Worm (Caenorhabditis elegans): ENCODE data around the gene herd-1.

The herd-1 gene

DNA sequence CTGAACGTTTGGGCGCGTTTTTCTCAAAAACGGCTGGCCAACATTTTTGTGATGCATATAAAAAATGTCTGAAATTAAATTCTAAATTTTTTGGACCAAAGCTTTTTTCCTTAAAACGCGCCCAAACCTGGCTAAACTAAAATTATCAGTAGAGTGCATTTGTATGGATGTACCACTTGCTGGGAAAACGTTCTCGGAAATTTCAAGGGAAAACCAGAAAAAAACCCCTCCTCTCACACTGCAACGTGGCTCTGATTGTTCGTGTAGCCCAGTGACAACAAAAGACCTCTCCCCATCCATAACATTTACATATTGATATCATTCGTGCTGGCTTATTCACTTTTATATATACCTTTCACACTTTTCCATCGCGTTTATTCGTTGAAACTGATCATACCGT, 27.5 kb upstream of the herd-1 start, which contains the start of gene Y49E10.29:
Gene Y49E10.29, plus strand, starts transcription at position 301 of the 400 bp plus-strand sequence.
- no peak for TF ChIP-seq hmg-4 (GFP tag; optimal IDR thresholded peaks at IDR 0.05)

DNA sequence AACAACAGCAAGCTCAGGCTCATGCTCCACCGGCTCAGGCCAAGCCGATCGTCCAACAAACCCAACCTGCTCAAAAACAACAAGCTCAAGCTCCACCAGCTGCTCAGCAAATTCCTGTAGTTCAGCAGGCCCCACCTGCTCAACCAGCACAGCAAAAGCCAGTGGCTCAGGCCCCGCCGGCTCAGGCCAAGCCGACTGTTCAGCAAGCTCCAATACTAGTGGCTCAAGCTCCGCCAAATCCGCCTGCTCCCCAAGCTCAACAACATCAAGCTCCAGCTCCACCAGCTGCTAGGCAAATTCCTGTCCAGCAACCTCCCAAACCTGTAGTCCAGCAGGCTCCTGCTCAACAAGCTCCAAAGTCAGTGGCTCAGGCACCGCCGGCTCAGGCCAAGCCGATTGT, 26.5 kb upstream of the herd-1 start:
- no peak for TF ChIP-seq flt-1 (GFP tag; IDR thresholded peaks at IDR 0.05)
- TF ChIP-seq tbx-11 (GFP tag; IDR thresholded peaks at IDR 0.05): no peak

DNA sequence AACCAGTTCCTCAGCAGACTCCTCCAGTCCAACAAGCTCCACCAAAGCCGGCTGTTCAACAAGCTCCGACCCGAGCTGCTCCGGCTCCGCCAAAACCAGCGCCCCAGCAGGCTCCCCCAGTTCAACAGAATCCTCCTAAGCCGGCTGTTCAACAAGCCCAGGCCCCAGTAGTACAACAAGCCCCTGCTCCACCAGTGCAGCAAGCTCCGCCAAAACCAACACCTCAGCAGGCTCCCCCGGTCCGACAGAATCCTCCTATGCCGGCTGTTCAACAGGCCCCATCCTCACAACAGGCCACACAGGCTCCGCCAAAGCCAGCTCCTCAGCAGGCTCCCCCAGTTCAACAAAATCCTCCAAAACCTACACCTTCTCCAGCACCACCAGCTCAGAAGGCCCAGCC, 25.7 kb upstream of the herd-1 start:
- TF ChIP-seq hmbx-1 (tag; optimal IDR thresholded peaks at IDR 0.05) (no peak), aly-1 (tag; optimal IDR thresholded peaks at IDR 0.05) (peak; percentile 15)

DNA sequence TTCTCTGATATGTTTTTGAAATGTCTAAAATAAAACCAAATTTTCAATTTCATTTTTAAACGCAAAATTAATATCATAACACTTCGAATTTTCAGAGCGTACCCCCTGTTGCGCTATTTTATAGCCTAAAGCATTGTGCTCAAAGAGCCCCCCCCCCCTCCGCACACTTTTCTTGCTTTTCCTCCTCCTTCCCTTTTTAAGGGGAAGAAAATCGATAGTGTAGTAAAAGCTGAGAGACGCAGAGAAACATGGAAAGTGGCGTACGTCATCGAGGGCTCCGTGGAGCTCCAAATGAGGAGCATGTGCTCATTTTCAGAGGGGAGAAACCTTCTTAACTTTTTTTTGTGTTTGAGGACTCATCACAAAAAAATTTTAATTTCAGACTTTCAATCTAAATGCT, 23.8 kb upstream of the herd-1 start, which contains the start of gene cccp-1:
Gene cccp-1, plus strand, starts transcription at position 377 of the 400 bp plus-strand sequence.
- no peak for TF ChIP-seq tbx-37 (GFP tag; conservative IDR thresholded peaks at IDR 0.05)
- TF ChIP-seq ama-1 (optimal IDR thresholded peaks at IDR 0.05): no peak
- no peak for TF ChIP-seq B0310.2 (tag; optimal IDR thresholded peaks at IDR 0.05)
- no peak for TF ChIP-seq ceh-36 (tag; optimal IDR thresholded peaks at IDR 0.05)
- TF ChIP-seq hmbx-1 (tag; optimal IDR thresholded peaks at IDR 0.05): no peak
- TF ChIP-seq tbx-11 (GFP tag; IDR thresholded peaks at IDR 0.05): no peak
- no peak for TF ChIP-seq pes-1 (GFP tag; IDR thresholded peaks at IDR 0.05)
- no peak for TF ChIP-seq sea-1 (GFP tag; conservative IDR thresholded peaks at IDR 0.05)
- no peak for TF ChIP-seq scrt-1 (GFP tag; IDR thresholded peaks at IDR 0.05)
- TF ChIP-seq ceh-13 (GFP tag; optimal IDR thresholded peaks at IDR 0.05): no peak
- TF ChIP-seq hmg-4 (GFP tag; optimal IDR thresholded peaks at IDR 0.05): no peak
- TF ChIP-seq F13C5.2 (tag; optimal IDR thresholded peaks at IDR 0.05): no peak
- TF ChIP-seq hnd-1 (tag; optimal IDR thresholded peaks at IDR 0.05): no peak
- no peak for TF ChIP-seq aly-1 (tag; optimal IDR thresholded peaks at IDR 0.05)
- TF ChIP-seq ets-7 (tag; optimal IDR thresholded peaks at IDR 0.05): no peak
- no peak for TF ChIP-seq tra-4 (tag; optimal IDR thresholded peaks at IDR 0.05)
- no peak for TF ChIP-seq flt-1 (GFP tag; IDR thresholded peaks at IDR 0.05)

DNA sequence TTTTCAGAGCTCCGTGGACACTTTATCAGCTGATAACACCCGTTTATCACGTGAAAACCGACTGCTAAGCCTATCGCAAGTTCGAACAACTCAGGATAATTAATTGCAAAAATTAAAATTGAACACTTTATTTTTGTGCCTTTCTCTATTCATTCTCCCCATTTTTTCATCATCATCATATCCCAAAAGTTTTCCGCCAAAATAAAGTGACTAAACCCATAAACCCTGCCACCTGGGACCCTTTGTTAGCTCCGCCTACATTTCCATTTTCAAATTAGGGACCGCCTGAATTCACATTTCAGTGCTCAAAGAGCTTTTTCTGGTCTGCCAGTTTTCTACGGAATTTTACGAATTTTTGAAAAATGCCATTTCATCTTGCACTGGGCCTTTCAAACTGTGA, 11.9 kb upstream of the herd-1 start, which contains the start of gene arrd-16:
Gene arrd-16, plus strand, starts transcription at position 301 of the 400 bp plus-strand sequence.
- TF ChIP-seq hnd-1 (tag; optimal IDR thresholded peaks at IDR 0.05) (no peak), aly-1 (tag; optimal IDR thresholded peaks at IDR 0.05) (no peak)

ce11 chrIII:12491984-12492383, 4.4 kb upstream of the herd-1 start, which contains the start of gene Y49E10.25:
Gene Y49E10.25 (minus strand): TSS chrIII:12492084.
- TF ChIP-seq tra-4 (tag; optimal IDR thresholded peaks at IDR 0.05) (no peak), sea-1 (GFP tag; conservative IDR thresholded peaks at IDR 0.05) (no peak), ceh-13 (GFP tag; optimal IDR thresholded peaks at IDR 0.05) (no peak), ama-1 (optimal IDR thresholded peaks at IDR 0.05) (no peak)

DNA sequence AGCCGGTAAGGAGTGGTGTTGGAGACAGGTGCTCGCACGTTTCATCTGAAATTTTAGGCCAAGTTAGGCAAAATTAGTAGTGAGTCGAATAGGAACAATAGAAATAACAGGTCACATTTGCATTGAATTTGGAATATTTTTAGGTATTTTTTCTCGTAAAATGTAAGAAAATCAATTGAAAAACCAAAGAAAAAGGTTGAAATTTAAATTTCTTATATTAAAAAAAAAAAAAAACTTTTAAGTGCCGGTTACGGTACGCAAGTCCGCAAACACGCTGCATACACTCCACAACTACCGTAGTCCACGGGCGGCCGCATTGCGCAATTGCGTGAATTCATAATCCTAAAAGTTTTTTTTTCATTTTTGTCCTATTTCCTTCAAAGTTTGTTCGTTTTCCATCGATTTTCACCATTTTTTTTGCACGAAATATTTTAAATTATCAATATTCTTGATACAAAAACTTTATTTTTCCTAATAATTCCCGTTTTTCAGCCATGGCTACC, 693 bp upstream of the herd-1 start, which contains the start of the genes Y111B2A.1 and Y111B2A.2:
Gene Y111B2A.1, minus strand, starts transcription at position 51 of the 503 bp plus-strand sequence.
Gene Y111B2A.2, plus strand, starts transcription at position 493 of the 503 bp plus-strand sequence.
- no peak for TF ChIP-seq pes-1 (GFP tag; IDR thresholded peaks at IDR 0.05)
- TF ChIP-seq scrt-1 (GFP tag; IDR thresholded peaks at IDR 0.05): no peak

DNA sequence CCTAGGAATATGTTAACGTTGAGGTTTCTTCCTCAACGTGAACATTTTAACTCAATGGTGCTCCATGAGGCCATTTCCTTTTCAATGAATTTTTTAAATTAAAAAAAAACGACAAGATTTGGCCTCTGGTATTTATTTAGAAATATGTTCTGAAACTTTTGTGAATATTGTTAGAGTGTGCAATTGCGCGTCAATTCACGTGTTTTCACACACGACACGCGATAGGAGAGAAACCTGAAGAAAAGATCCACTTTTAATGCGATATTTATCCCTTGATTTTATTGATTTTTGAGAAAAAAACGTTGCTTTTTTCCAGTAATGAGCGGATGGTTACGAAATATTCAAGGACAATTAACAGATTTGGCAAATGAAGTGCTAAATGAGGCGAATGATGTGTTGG, 2.9 kb downstream of the herd-1 start, which contains the start of gene sql-1:
Gene sql-1, plus strand, starts transcription at position 313 of the 400 bp plus-strand sequence.
- no peak for TF ChIP-seq hmg-4 (GFP tag; optimal IDR thresholded peaks at IDR 0.05)
- TF ChIP-seq ceh-13 (GFP tag; optimal IDR thresholded peaks at IDR 0.05): no peak
- no peak for TF ChIP-seq pes-1 (GFP tag; IDR thresholded peaks at IDR 0.05)
- no peak for TF ChIP-seq hnd-1 (tag; optimal IDR thresholded peaks at IDR 0.05)

DNA sequence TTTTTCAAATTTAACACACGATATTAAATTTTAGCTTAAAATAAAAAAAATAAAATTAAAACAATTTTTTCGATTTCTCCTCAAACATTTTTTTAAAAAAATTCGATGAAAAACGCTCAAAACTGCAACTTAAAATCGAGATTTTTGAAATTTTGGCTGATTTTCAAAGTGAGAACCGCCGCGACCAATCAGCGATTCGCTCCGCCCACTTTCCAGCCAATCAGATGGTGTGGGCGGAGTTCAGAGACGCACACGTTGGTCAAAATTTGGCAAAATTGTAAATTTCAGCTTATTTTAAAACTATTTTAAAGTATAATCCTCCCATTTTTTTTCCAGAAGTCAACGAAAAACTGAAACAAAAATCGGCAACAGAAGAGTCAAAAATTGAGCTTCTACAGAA, 14.2 kb downstream of the herd-1 start:
- TF ChIP-seq sea-1 (GFP tag; conservative IDR thresholded peaks at IDR 0.05): no peak
- no peak for TF ChIP-seq aly-1 (tag; optimal IDR thresholded peaks at IDR 0.05)
- no peak for TF ChIP-seq hnd-1 (tag; optimal IDR thresholded peaks at IDR 0.05)
- no peak for TF ChIP-seq ceh-36 (tag; optimal IDR thresholded peaks at IDR 0.05)
- TF ChIP-seq tbx-37 (GFP tag; conservative IDR thresholded peaks at IDR 0.05): no peak
- no peak for TF ChIP-seq hmg-4 (GFP tag; optimal IDR thresholded peaks at IDR 0.05)
- no peak for TF ChIP-seq tbx-11 (GFP tag; IDR thresholded peaks at IDR 0.05)
- no peak for TF ChIP-seq F13C5.2 (tag; optimal IDR thresholded peaks at IDR 0.05)
- TF ChIP-seq ama-1 (optimal IDR thresholded peaks at IDR 0.05): no peak
- TF ChIP-seq scrt-1 (GFP tag; IDR thresholded peaks at IDR 0.05): no peak
- no peak for TF ChIP-seq B0310.2 (tag; optimal IDR thresholded peaks at IDR 0.05)
- TF ChIP-seq flt-1 (GFP tag; IDR thresholded peaks at IDR 0.05): no peak
- no peak for TF ChIP-seq ets-7 (tag; optimal IDR thresholded peaks at IDR 0.05)
- no peak for TF ChIP-seq hmbx-1 (tag; optimal IDR thresholded peaks at IDR 0.05)
- no peak for TF ChIP-seq pes-1 (GFP tag; IDR thresholded peaks at IDR 0.05)
- no peak for TF ChIP-seq ceh-13 (GFP tag; optimal IDR thresholded peaks at IDR 0.05)
- no peak for TF ChIP-seq tra-4 (tag; optimal IDR thresholded peaks at IDR 0.05)

ce11 chrIII:12517674-12518073, 21.3 kb downstream of the herd-1 start:
- TF ChIP-seq sea-1 (GFP tag; conservative IDR thresholded peaks at IDR 0.05): no peak
- no peak for TF ChIP-seq scrt-1 (GFP tag; IDR thresholded peaks at IDR 0.05)
- TF ChIP-seq ceh-36 (tag; optimal IDR thresholded peaks at IDR 0.05): no peak
- no peak for TF ChIP-seq ama-1 (optimal IDR thresholded peaks at IDR 0.05)
- no peak for TF ChIP-seq hmbx-1 (tag; optimal IDR thresholded peaks at IDR 0.05)
- no peak for TF ChIP-seq ceh-13 (GFP tag; optimal IDR thresholded peaks at IDR 0.05)
- no peak for TF ChIP-seq pes-1 (GFP tag; IDR thresholded peaks at IDR 0.05)
- no peak for TF ChIP-seq tra-4 (tag; optimal IDR thresholded peaks at IDR 0.05)
- no peak for TF ChIP-seq tbx-37 (GFP tag; conservative IDR thresholded peaks at IDR 0.05)
- TF ChIP-seq ets-7 (tag; optimal IDR thresholded peaks at IDR 0.05): no peak
